Worm (Caenorhabditis elegans): ENCODE data around the gene Y7A5A.20.

ce11 chrX:15876936-15877335 is 48.8 kb downstream of the Y7A5A.20 start:
- TF ChIP-seq tbx-11 (GFP tag; IDR thresholded peaks at IDR 0.05): no peak
- TF ChIP-seq tbx-37 (GFP tag; conservative IDR thresholded peaks at IDR 0.05): no peak
- no peak for TF ChIP-seq pes-1 (GFP tag; IDR thresholded peaks at IDR 0.05)
- TF ChIP-seq hnd-1 (tag; optimal IDR thresholded peaks at IDR 0.05): no peak
- TF ChIP-seq hmbx-1 (tag; optimal IDR thresholded peaks at IDR 0.05): no peak
- TF ChIP-seq sea-1 (GFP tag; conservative IDR thresholded peaks at IDR 0.05): no peak
- TF ChIP-seq ama-1 (optimal IDR thresholded peaks at IDR 0.05): no peak
- TF ChIP-seq aly-1 (tag; optimal IDR thresholded peaks at IDR 0.05): no peak
- TF ChIP-seq tra-4 (tag; optimal IDR thresholded peaks at IDR 0.05): no peak
- no peak for TF ChIP-seq ceh-13 (GFP tag; optimal IDR thresholded peaks at IDR 0.05)
- TF ChIP-seq scrt-1 (GFP tag; IDR thresholded peaks at IDR 0.05): no peak
- TF ChIP-seq flt-1 (GFP tag; IDR thresholded peaks at IDR 0.05): no peak

Data from whole organism, early embryonic.